Worm (Caenorhabditis elegans) whole organism, L2 larva: ENCODE measurements around the gene srh-246.

Source experiments
- C34F6.9 ChIP-seq: fragments of 150-350 bp; optimal IDR thresholded peaks from 2 replicates; lab custom pipeline; 2014; ENCODE audit warnings: missing biosample characterization, missing genetic modification characterization
- F13H6.1 ChIP-seq: sonication (generic microtip); optimal IDR thresholded peaks from 2 replicates; lab custom pipeline; 2016; ENCODE audit warnings: missing genetic modification characterization, missing compliant biosample characterization
- R02D3.7 ChIP-seq: fragments of 150-350 bp; optimal IDR thresholded peaks from 2 replicates; lab custom pipeline; 2014; ENCODE audit warnings: missing biosample characterization, missing genetic modification characterization
- Y55F3AM.14 ChIP-seq: fragments of 200-800 bp; sonication (Bioruptor generic); optimal IDR thresholded peaks from 2 replicates; lab custom pipeline; 2018; ENCODE audit warnings: mild to moderate bottlenecking, missing genetic modification characterization, missing compliant biosample characterization
- ZK546.5 ChIP-seq: sonication (generic microtip); optimal IDR thresholded peaks from 2 replicates; lab custom pipeline; 2017; ENCODE audit warnings: missing biosample characterization, missing genetic modification characterization
- alr-1 ChIP-seq: fragments of 150-350 bp; optimal IDR thresholded peaks from 2 replicates; lab custom pipeline; 2014; ENCODE audit warnings: missing biosample characterization, missing genetic modification characterization
- aly-2 ChIP-seq: fragments of 150-350 bp; optimal IDR thresholded peaks from 2 replicates; lab custom pipeline; 2014; ENCODE audit warnings: missing biosample characterization, missing genetic modification characterization
- blmp-1 ChIP-seq: sonication (generic microtip); optimal IDR thresholded peaks from 2 replicates; lab custom pipeline; 2017; ENCODE audit warnings: missing genetic modification characterization, mild to moderate bottlenecking, missing compliant biosample characterization, antibody characterized with exemption, moderate library complexity; ENCODE audit not compliant: insufficient read depth
- ceh-16 ChIP-seq: fragments of 150-350 bp; optimal IDR thresholded peaks from 2 replicates; lab custom pipeline; 2014; ENCODE audit warnings: missing biosample characterization, missing genetic modification characterization
- ceh-82 ChIP-seq: fragments of 150-350 bp; optimal IDR thresholded peaks from 2 replicates; lab custom pipeline; 2014; ENCODE audit warnings: missing biosample characterization, missing genetic modification characterization
- crh-2 ChIP-seq: sonication (generic microtip); optimal IDR thresholded peaks from 2 replicates; lab custom pipeline; 2017; ENCODE audit warnings: missing biosample characterization, missing genetic modification characterization
- dmd-4 ChIP-seq: sonication (generic microtip); optimal IDR thresholded peaks from 2 replicates; lab custom pipeline; 2017; ENCODE audit warnings: missing biosample characterization, missing genetic modification characterization
- elt-1 ChIP-seq: fragments of 150-350 bp; optimal IDR thresholded peaks from 2 replicates; lab custom pipeline; 2014; ENCODE audit warnings: missing biosample characterization, missing genetic modification characterization
- elt-3 ChIP-seq: sonication (generic microtip); optimal IDR thresholded peaks from 2 replicates; lab custom pipeline; 2017; ENCODE audit warnings: missing biosample characterization, missing genetic modification characterization
- fos-1 ChIP-seq: fragments of 150-350 bp; optimal IDR thresholded peaks from 2 replicates; lab custom pipeline; 2014; ENCODE audit warnings: missing biosample characterization, missing genetic modification characterization
- gmeb-1 ChIP-seq: fragments of 150-350 bp; optimal IDR thresholded peaks from 2 replicates; lab custom pipeline; 2014; ENCODE audit warnings: missing biosample characterization, missing genetic modification characterization
- lin-11 ChIP-seq: fragments of 150-350 bp; sonication (generic microtip); optimal IDR thresholded peaks from 2 replicates; lab custom pipeline; 2014; ENCODE audit warnings: missing biosample characterization, missing genetic modification characterization, inconsistent platforms, mixed read lengths
- lin-13 ChIP-seq: fragments of 150-350 bp; optimal IDR thresholded peaks from 2 replicates; lab custom pipeline; 2014; ENCODE audit warnings: missing biosample characterization, missing genetic modification reagents, missing genetic modification characterization
- lin-39 ChIP-seq: fragments of 150-350 bp; optimal IDR thresholded peaks from 2 replicates; lab custom pipeline; 2014; ENCODE audit warnings: missing biosample characterization, missing genetic modification reagents, missing genetic modification characterization
- lsy-2 ChIP-seq, 2 experiments: fragments of 150-350 bp in 1 of 2; sonication (generic microtip) in 1 of 2; optimal IDR thresholded peaks; 2 replicates each; lab custom pipeline; 2014 to 2017; ENCODE audit warnings: missing biosample characterization in 2 of 2, missing genetic modification characterization in 2 of 2
- mab-5 ChIP-seq: fragments of 150-350 bp; optimal IDR thresholded peaks from 2 replicates; lab custom pipeline; 2014; ENCODE audit warnings: missing biosample characterization, missing genetic modification characterization
- mdl-1 ChIP-seq, 2 experiments: fragments of 150-350 bp in 1 of 2; sonication (generic microtip) in 1 of 2; optimal IDR thresholded peaks; 2 replicates each; lab custom pipeline; 2017; ENCODE audit warnings: missing biosample characterization in 2 of 2, missing genetic modification characterization in 2 of 2
- nhr-10 ChIP-seq: sonication (generic microtip); optimal IDR thresholded peaks from 2 replicates; lab custom pipeline; 2017; ENCODE audit warnings: missing biosample characterization, missing genetic modification characterization
- nhr-129 ChIP-seq: fragments of 150-350 bp; optimal IDR thresholded peaks from 2 replicates; lab custom pipeline; 2014; ENCODE audit warnings: missing biosample characterization, missing genetic modification characterization
- nhr-25 ChIP-seq: fragments of 150-350 bp; sonication (generic microtip); optimal IDR thresholded peaks from 3 replicates; lab custom pipeline; 2014; ENCODE audit warnings: missing biosample characterization, missing genetic modification characterization
- nhr-6 ChIP-seq: fragments of 150-350 bp; optimal IDR thresholded peaks from 2 replicates; lab custom pipeline; 2014; ENCODE audit warnings: missing biosample characterization, missing genetic modification characterization
- nhr-77 ChIP-seq: fragments of 150-350 bp; optimal IDR thresholded peaks from 2 replicates; lab custom pipeline; 2014; ENCODE audit warnings: missing biosample characterization, missing genetic modification characterization
- peb-1 ChIP-seq: fragments of 150-350 bp; optimal IDR thresholded peaks from 2 replicates; lab custom pipeline; 2014; ENCODE audit warnings: missing biosample characterization, missing genetic modification characterization
- sem-4 ChIP-seq: fragments of 150-350 bp; optimal IDR thresholded peaks from 2 replicates; lab custom pipeline; 2014; ENCODE audit warnings: missing biosample characterization, missing genetic modification reagents, missing genetic modification characterization
- skn-1 ChIP-seq: sonication (generic microtip); optimal IDR thresholded peaks from 2 replicates; lab custom pipeline; 2017; ENCODE audit warnings: missing biosample characterization, missing genetic modification characterization
- sma-3 ChIP-seq: sonication (generic microtip); optimal IDR thresholded peaks from 2 replicates; lab custom pipeline; 2016; ENCODE audit warnings: missing genetic modification reagents, missing genetic modification characterization, missing compliant biosample characterization
- sma-9 ChIP-seq, 2 experiments: fragments of 150-350 bp in 1 of 2; sonication (generic microtip) in 1 of 2; optimal IDR thresholded peaks; 2 replicates each; lab custom pipeline; 2014 to 2016; ENCODE audit warnings: missing genetic modification characterization in 2 of 2, mild to moderate bottlenecking in 1 of 2, missing biosample characterization in 1 of 2, missing compliant biosample characterization in 1 of 2, missing genetic modification reagents in 1 of 2, moderate library complexity in 1 of 2
- snpc-4 ChIP-seq: fragments of 150-350 bp; optimal IDR thresholded peaks from 2 replicates; lab custom pipeline; 2014; ENCODE audit warnings: missing biosample characterization, missing genetic modification characterization
- unc-39 ChIP-seq: fragments of 150-350 bp; optimal IDR thresholded peaks from 2 replicates; lab custom pipeline; 2014; ENCODE audit warnings: missing biosample characterization, missing genetic modification characterization
- unc-55 ChIP-seq: fragments of 150-350 bp; sonication (generic microtip); optimal IDR thresholded peaks from 3 replicates; lab custom pipeline; 2014; ENCODE audit warnings: missing biosample characterization, missing genetic modification reagents, missing genetic modification characterization
- zag-1 ChIP-seq: fragments of 150-350 bp; optimal IDR thresholded peaks from 2 replicates; lab custom pipeline; 2014; ENCODE audit warnings: missing biosample characterization, missing genetic modification characterization
- ztf-4 ChIP-seq: fragments of 150-350 bp; optimal IDR thresholded peaks from 2 replicates; lab custom pipeline; 2014; ENCODE audit warnings: missing biosample characterization, missing genetic modification characterization

Gene srh-246

ce11 chrV:636281-636680 lies 21.3 kb downstream of the srh-246 start, which contains the start of gene pals-31:
pals-31 (plus strand) TSS chrV:636581.
- no peak for TF ChIP-seq ZK546.5 (tag; lab: Kevin White, UChicago)
- TF ChIP-seq lsy-2 (tag; optimal IDR thresholded peaks at IDR 0.05; lab: Kevin White, UChicago): no peak
- no peak for TF ChIP-seq ceh-16 (tag; lab: Kevin White, UChicago)
- no peak for TF ChIP-seq C34F6.9 (tag; lab: Kevin White, UChicago)
- TF ChIP-seq sma-9 (GFP tag; optimal IDR thresholded peaks at IDR 0.05; lab: Kevin White, UChicago): no peak
- TF ChIP-seq sma-9 (tag; optimal IDR thresholded peaks at IDR 0.05; lab: Kevin White, UChicago): no peak
- TF ChIP-seq ceh-82 (tag; lab: Kevin White, UChicago): no peak

ce11 chrV:635630-636029 lies 21.9 kb downstream of the srh-246 start:
- TF ChIP-seq elt-3 (tag; lab: Kevin White, UChicago) (no peak), fos-1 (peak; percentile 44), R02D3.7 (tag; lab: Kevin White, UChicago) (no peak), crh-2 (tag; lab: Kevin White, UChicago) (peak; percentile 47), gmeb-1 (tag; lab: Kevin White, UChicago) (peak; percentile 31), Y55F3AM.14 (GFP tag; lab: Kevin White, UChicago) (no peak), nhr-129 (tag; lab: Kevin White, UChicago) (peak; percentile 21), sma-9 (GFP tag; optimal IDR thresholded peaks at IDR 0.05; lab: Kevin White, UChicago) (peak; percentile 9), sma-9 (tag; optimal IDR thresholded peaks at IDR 0.05; lab: Kevin White, UChicago) (no peak), snpc-4 (tag; lab: Kevin White, UChicago) (peak; percentile 74), nhr-25 (tag; lab: Kevin White, UChicago) (peak; percentile 25), C34F6.9 (tag; lab: Kevin White, UChicago) (peak; percentile 4), lin-11 (tag; lab: Kevin White, UChicago) (no peak), blmp-1 (tag; lab: Kevin White, UChicago) (no peak), lsy-2 (tag; optimal IDR thresholded peaks at IDR 0.05; lab: Kevin White, UChicago) (no peak), mab-5 (no peak)

- TF ChIP-seq R02D3.7 (tag; lab: Kevin White, UChicago): no peak
- TF ChIP-seq peb-1 (tag; lab: Kevin White, UChicago): no peak
- no peak for TF ChIP-seq aly-2 (tag; lab: Kevin White, UChicago)
- no peak for TF ChIP-seq skn-1 (tag; lab: Kevin White, UChicago)
- no peak for TF ChIP-seq fos-1
- TF ChIP-seq sma-9 (GFP tag; optimal IDR thresholded peaks at IDR 0.05; lab: Kevin White, UChicago): no peak
- TF ChIP-seq sma-9 (tag; optimal IDR thresholded peaks at IDR 0.05; lab: Kevin White, UChicago): no peak
- TF ChIP-seq crh-2 (tag; lab: Kevin White, UChicago): no peak
- no peak for TF ChIP-seq nhr-10
- TF ChIP-seq unc-55 (GFP tag; lab: Kevin White, UChicago): no peak
These were observed 22.7 kb downstream of the srh-246 start, which contains the start of gene F48G7.10 for ce11 chrV:634855-635254. F48G7.10 (minus strand) TSS chrV:634955.

ce11 chrV:631832-632231 lies 25.7 kb downstream of the srh-246 start:
- TF ChIP-seq skn-1 (tag; lab: Kevin White, UChicago) (no peak), lin-11 (tag; lab: Kevin White, UChicago) (no peak), R02D3.7 (tag; lab: Kevin White, UChicago) (no peak), nhr-129 (tag; lab: Kevin White, UChicago) (peak; percentile 15), nhr-10 (no peak), nhr-6 (tag; lab: Kevin White, UChicago) (no peak), sem-4 (tag; lab: Kevin White, UChicago) (no peak), peb-1 (tag; lab: Kevin White, UChicago) (no peak), nhr-77 (no peak), unc-39 (tag; lab: Kevin White, UChicago) (no peak), lin-13 (GFP tag; lab: Kevin White, UChicago) (no peak), sma-3 (no peak), lin-39 (tag; lab: Kevin White, UChicago) (no peak), alr-1 (no peak), lsy-2 (tag; optimal IDR thresholded peaks at IDR 0.05; lab: Kevin White, UChicago) (no peak), elt-3 (tag; lab: Kevin White, UChicago) (no peak), unc-55 (GFP tag; lab: Kevin White, UChicago) (peak; percentile 48), zag-1 (tag; lab: Kevin White, UChicago) (no peak), ceh-16 (tag; lab: Kevin White, UChicago) (no peak), elt-1 (tag; lab: Kevin White, UChicago) (no peak), ztf-4 (tag; lab: Kevin White, UChicago) (no peak), C34F6.9 (tag; lab: Kevin White, UChicago) (peak; percentile 13), nhr-25 (tag; lab: Kevin White, UChicago) (no peak), F13H6.1 (no peak), Y55F3AM.14 (GFP tag; lab: Kevin White, UChicago) (no peak), blmp-1 (tag; lab: Kevin White, UChicago) (no peak), mdl-1 (tag; optimal IDR thresholded peaks at IDR 0.05; lab: Kevin White, UChicago) (no peak), mab-5 (no peak), dmd-4 (tag; lab: Kevin White, UChicago) (no peak), sma-9 (GFP tag; optimal IDR thresholded peaks at IDR 0.05; lab: Kevin White, UChicago) (peak; percentile 24), sma-9 (tag; optimal IDR thresholded peaks at IDR 0.05; lab: Kevin White, UChicago) (no peak)
- TF ChIP-seq, all 48 proteins: peak for 4
